Worm (Caenorhabditis elegans): ENCODE data around the gene nyn-1.

The nyn-1 gene

DNA sequence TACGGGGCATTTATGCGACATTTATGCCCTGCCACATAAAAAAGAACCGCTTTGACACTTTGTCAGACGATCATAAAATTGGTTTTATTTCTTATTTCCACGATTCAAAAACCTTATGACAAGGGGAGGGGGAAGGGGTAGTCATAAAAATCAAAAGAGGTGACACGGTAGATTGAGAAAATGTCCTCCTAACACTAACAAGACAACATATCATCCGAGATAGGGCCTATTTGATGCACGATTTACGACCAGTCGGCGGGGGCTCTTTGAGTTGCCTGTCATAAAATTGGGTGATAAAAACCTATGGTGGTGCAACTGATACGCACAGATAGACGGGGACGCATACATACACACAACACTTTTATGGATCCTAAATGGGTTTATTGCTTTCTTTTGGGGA is 21.1 kb upstream of the nyn-1 start:
- TF ChIP-seq ztf-29 (GFP tag; IDR thresholded peaks at IDR 0.05), result no peak
- TF ChIP-seq cog-1 (tag; optimal IDR thresholded peaks at IDR 0.05), result peak; percentile 19

DNA sequence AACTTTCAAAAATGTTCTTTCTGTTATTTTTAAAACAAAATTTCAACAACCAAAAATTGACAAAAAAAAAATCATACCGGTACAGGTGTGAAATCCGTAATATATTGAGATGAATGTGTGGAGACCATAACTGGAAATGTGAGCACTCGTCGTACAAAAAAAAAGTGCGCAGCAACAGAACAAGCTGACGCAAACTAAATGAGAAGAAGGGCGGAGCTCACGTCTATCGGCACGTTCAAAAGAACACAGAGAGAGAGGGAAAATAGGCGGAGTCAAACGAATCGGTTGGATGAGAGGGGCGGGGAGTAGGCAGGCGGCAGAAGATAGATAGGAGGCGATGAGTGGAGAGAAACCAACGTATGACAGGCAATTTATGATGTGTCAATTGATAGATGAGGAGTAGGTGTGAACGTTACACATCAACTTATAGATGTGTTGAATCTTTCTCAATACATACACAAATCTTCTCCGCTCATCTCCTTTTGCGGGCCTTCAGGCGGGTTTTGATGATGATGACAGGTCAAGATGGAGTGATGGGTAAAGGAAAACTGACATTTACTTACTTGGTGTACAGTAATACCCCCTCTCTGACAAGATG is 17.1 kb upstream of the nyn-1 start, which contains the start of gene tlp-1:
tlp-1 (minus strand) TSS at position 255 of the 598 bp plus-strand sequence.
- TF ChIP-seq ztf-23 (GFP tag; IDR thresholded peaks at IDR 0.05) (0 out of 2 replicates have a peak, but pooled peaks have one; percentile 38), med-1 (GFP tag; optimal IDR thresholded peaks at IDR 0.05; ENCODE audit: insufficient read depth) (no peak), cog-1 (tag; optimal IDR thresholded peaks at IDR 0.05) (peak; percentile 17)

DNA sequence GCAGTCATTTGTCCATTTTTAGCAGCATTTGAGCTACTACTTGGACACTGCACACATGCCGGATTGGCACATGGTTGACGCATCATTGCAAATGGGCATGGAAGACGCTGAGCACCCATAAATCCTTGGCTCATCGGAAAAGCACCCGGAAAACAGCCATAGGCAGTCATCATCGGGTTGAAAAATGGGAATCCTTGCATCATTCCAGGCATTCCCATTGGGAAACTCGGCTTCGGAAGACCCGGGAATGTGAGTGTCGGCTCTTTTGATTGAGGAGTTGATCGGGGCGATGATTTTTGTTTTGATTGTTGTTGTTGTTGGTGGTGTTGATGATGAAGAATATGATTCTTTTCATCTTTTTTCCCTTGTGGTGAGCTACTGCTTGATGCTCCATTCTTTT is 15.9 kb upstream of the nyn-1 start:
- TF ChIP-seq klf-2 (GFP tag; conservative IDR thresholded peaks at IDR 0.05), result no peak
- TF ChIP-seq tab-1 (GFP tag; IDR thresholded peaks at IDR 0.05), result no peak
- TF ChIP-seq cog-1 (tag; optimal IDR thresholded peaks at IDR 0.05), result no peak
- TF ChIP-seq med-1 (GFP tag; optimal IDR thresholded peaks at IDR 0.05; ENCODE audit: insufficient read depth), result no peak
- TF ChIP-seq ref-1 (GFP tag; conservative IDR thresholded peaks at IDR 0.05), result no peak
- TF ChIP-seq T22C8.4 (GFP tag; IDR thresholded peaks at IDR 0.05), result no peak
- TF ChIP-seq ztf-29 (GFP tag; IDR thresholded peaks at IDR 0.05), result no peak
- TF ChIP-seq flt-1 (GFP tag; IDR thresholded peaks at IDR 0.05), result no peak
- TF ChIP-seq ztf-23 (GFP tag; IDR thresholded peaks at IDR 0.05), result no peak

DNA sequence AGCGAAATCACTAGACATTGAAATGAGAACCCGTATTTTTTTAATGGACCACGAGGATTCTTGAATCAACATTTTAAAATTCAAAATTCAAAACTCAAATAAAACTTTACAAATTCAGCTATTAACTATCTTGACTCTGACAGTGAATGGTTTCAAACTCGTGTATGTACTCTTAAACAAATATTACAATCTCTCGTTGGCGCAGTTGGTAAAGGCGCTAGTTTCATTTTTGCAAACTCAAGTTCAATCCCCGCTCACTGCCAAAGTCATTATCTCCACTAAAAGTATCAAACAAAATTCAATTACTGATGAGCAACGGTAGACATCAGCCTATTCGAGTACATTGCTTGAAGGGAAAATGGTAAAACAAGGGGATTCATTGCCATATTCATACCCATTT is 14.7 kb upstream of the nyn-1 start:
- TF ChIP-seq T22C8.4 (GFP tag; IDR thresholded peaks at IDR 0.05), result no peak
- TF ChIP-seq med-1 (GFP tag; optimal IDR thresholded peaks at IDR 0.05; ENCODE audit: insufficient read depth), result no peak
- TF ChIP-seq tab-1 (GFP tag; IDR thresholded peaks at IDR 0.05), result no peak
- no peak for TF ChIP-seq ref-1 (GFP tag; conservative IDR thresholded peaks at IDR 0.05)
- no peak for TF ChIP-seq flt-1 (GFP tag; IDR thresholded peaks at IDR 0.05)
- no peak for TF ChIP-seq ztf-23 (GFP tag; IDR thresholded peaks at IDR 0.05)
- TF ChIP-seq ztf-29 (GFP tag; IDR thresholded peaks at IDR 0.05), result no peak
- no peak for TF ChIP-seq klf-2 (GFP tag; conservative IDR thresholded peaks at IDR 0.05)
- no peak for TF ChIP-seq cog-1 (tag; optimal IDR thresholded peaks at IDR 0.05)

DNA sequence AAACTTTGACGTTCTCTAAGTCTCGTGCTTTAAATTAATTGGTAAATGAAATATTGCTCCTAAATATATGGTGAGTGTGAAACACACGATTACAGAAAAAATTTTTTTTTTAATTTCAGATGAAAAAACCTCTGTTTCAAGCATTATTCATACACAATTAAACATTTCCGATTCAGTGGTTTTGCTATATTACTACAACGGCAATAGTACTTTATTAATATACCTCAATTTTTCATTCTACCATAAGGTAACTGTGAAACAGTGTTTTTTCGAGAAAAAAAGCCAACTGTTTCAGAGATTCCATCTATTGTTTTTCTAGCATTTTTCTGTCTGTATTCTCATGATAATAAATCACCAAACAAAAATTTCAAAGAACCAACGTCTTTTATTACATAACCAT is 14.0 kb upstream of the nyn-1 start:
- TF ChIP-seq tab-1 (GFP tag; IDR thresholded peaks at IDR 0.05) (no peak), ztf-29 (GFP tag; IDR thresholded peaks at IDR 0.05) (no peak), klf-2 (GFP tag; conservative IDR thresholded peaks at IDR 0.05) (no peak), flt-1 (GFP tag; IDR thresholded peaks at IDR 0.05) (no peak), med-1 (GFP tag; optimal IDR thresholded peaks at IDR 0.05; ENCODE audit: insufficient read depth) (no peak), cog-1 (tag; optimal IDR thresholded peaks at IDR 0.05) (no peak), ztf-23 (GFP tag; IDR thresholded peaks at IDR 0.05) (no peak), ref-1 (GFP tag; conservative IDR thresholded peaks at IDR 0.05) (no peak), T22C8.4 (GFP tag; IDR thresholded peaks at IDR 0.05) (no peak)

DNA sequence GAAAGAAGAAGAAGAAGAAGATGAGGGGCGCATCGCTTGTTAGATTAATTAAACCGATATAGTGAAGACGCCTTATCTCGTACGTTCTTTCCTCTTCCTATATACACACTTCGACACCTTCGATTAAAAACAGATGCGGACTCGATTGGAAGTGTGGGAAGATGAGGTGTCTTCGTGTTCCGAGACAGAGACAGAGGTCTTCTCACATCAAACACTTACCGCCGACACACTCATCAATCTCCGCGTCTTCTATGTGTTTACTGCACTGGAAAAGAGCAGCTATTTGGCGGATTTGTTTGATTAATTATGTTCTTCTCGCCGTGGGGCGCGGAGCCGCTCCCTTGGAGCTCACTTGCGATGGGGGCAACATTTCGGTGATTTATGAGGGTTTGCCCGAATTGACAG is 12.6 kb upstream of the nyn-1 start:
- 0 out of 2 replicates have a peak, but pooled peaks have one; percentile 12 for TF ChIP-seq klf-2 (GFP tag; conservative IDR thresholded peaks at IDR 0.05)
- TF ChIP-seq ref-1 (GFP tag; conservative IDR thresholded peaks at IDR 0.05), result no peak

DNA sequence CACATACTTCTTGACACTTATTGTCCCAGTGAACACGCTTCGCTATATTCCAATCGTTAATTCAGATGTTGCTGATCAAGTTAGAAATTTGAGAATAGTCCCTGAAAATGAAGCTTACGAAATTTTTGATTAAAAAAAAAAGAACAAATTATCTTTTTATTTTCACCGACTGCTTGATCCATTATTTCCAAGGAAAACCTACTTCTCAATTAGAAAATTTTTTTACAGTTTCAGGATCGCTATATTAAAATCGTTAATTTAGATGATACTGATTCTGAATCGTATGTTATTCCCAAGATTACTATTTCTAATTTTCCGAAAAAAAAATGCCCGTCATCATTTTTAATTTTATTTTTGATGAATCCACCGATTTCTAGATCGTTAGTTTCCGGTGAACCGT is 11.8 kb upstream of the nyn-1 start, which contains the start of gene T23G4.127:
T23G4.127 (minus strand) TSS at position 101 of the 400 bp plus-strand sequence.
- TF ChIP-seq tab-1 (GFP tag; IDR thresholded peaks at IDR 0.05) (no peak), klf-2 (GFP tag; conservative IDR thresholded peaks at IDR 0.05) (no peak), ztf-29 (GFP tag; IDR thresholded peaks at IDR 0.05) (no peak), cog-1 (tag; optimal IDR thresholded peaks at IDR 0.05) (no peak), T22C8.4 (GFP tag; IDR thresholded peaks at IDR 0.05) (no peak), ref-1 (GFP tag; conservative IDR thresholded peaks at IDR 0.05) (no peak)

DNA sequence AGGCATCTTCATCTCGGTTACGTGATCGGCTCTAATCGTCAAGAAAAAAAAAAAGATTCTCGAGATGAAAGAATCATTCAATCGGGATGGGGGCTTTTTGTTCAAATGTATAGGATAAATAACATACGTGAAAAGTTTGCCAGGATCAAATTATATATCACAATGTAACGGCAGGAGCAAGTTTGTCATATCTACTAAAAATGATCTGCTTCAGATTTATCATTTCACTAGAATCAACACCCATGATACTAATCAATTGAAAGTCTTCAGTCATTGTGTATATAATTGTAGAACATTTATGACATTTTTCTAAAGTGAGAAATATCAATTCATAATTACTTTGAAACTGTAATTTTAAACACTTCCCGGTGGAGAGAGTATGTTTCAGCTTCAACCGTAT is 10.1 kb upstream of the nyn-1 start:
- TF ChIP-seq med-1 (GFP tag; optimal IDR thresholded peaks at IDR 0.05; ENCODE audit: insufficient read depth), result no peak
- TF ChIP-seq cog-1 (tag; optimal IDR thresholded peaks at IDR 0.05), result no peak
- TF ChIP-seq T22C8.4 (GFP tag; IDR thresholded peaks at IDR 0.05), result no peak
- TF ChIP-seq ref-1 (GFP tag; conservative IDR thresholded peaks at IDR 0.05), result no peak
- TF ChIP-seq ztf-23 (GFP tag; IDR thresholded peaks at IDR 0.05), result no peak
- TF ChIP-seq klf-2 (GFP tag; conservative IDR thresholded peaks at IDR 0.05), result no peak

DNA sequence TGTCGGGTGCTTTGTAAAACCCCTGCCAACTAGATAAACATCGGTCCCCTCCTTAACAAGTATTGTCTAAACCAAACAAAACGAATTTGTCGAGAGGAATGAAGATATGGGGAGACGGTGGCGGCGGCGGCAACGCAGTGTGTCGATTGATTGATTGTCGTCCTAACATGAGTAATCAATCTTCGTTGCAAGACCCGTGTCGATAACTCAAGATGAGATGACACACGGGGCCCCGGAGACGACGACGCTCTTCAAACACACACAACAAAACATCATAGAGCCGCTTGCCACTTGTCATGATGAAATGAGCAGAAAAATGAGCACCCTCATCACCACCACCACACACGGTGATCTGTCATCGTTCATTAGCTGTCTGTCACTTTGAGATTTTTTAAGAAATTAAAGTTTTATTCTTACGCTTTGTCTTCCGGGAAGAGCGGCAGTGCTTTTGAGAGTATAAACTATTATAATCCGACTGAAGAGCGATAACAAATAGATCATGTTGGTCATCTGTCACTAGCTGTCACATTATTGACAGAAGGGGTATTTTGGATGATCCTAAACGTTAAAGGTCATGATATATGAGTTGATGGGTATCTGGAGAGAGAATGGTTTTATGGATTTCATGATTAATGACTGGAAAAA is 9.0 kb upstream of the nyn-1 start:
- TF ChIP-seq T22C8.4 (GFP tag; IDR thresholded peaks at IDR 0.05) (no peak), ztf-29 (GFP tag; IDR thresholded peaks at IDR 0.05) (no peak), ztf-23 (GFP tag; IDR thresholded peaks at IDR 0.05) (no peak), cog-1 (tag; optimal IDR thresholded peaks at IDR 0.05) (no peak)

DNA sequence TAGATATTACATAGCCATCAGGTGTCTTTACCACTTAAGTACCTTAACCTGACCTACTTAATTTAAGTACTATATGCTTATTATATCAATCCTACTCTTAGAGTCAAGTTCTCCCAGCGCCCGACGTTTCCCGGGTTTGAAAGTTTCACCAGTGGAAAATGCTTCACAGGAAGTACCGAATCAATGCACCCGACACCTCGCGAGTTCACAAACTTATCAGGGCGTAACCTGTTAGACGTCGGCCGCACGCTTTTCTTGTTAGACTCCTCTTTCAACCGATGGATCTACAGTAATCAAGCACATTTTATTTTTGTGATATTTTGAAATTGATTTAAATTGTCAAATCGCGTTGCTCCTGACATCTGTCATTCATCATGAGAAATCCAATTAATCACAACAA is 8.5 kb upstream of the nyn-1 start:
- no peak for TF ChIP-seq ref-1 (GFP tag; conservative IDR thresholded peaks at IDR 0.05)
- no peak for TF ChIP-seq ztf-23 (GFP tag; IDR thresholded peaks at IDR 0.05)
- TF ChIP-seq tab-1 (GFP tag; IDR thresholded peaks at IDR 0.05), result no peak
- TF ChIP-seq T22C8.4 (GFP tag; IDR thresholded peaks at IDR 0.05), result no peak
- TF ChIP-seq flt-1 (GFP tag; IDR thresholded peaks at IDR 0.05), result no peak
- no peak for TF ChIP-seq cog-1 (tag; optimal IDR thresholded peaks at IDR 0.05)
- TF ChIP-seq ztf-29 (GFP tag; IDR thresholded peaks at IDR 0.05), result no peak
- no peak for TF ChIP-seq klf-2 (GFP tag; conservative IDR thresholded peaks at IDR 0.05)
- no peak for TF ChIP-seq med-1 (GFP tag; optimal IDR thresholded peaks at IDR 0.05; ENCODE audit: insufficient read depth)

Data from whole organism, midembryonic.